Fruit fly (Drosophila melanogaster): ENCODE data around the gene CG9853.

The CG9853 gene

DNA sequence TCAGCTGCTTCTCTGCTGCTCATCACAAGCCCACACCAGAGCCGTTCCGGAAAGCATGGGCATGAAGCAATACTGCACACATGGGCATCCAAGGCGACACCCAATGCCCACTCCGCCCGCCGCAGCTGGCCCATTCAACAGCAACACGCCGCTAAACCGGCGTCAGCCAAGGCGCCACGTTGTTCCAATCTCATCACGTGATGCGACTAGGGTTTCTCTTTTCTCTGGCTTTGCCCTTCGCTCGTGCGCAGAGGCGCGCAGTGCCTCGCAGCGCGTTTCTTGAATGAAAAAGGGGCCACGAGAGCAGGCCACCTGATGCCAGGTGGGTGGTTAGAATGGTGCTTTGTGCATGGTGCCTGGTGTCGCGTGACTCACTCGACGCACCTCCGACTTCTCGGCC, 47.4 kb upstream of the CG9853 start (continued):
- TF ChIP-seq Fer3 (tag; optimal IDR thresholded peaks at IDR 0.05) (no peak), her (GFP tag; optimal IDR thresholded peaks at IDR 0.05) (no peak), CG6854 (GFP tag; optimal IDR thresholded peaks at IDR 0.05) (no peak), sr (GFP tag; IDR thresholded peaks at IDR 0.05) (no peak), CG1647 (GFP tag; optimal IDR thresholded peaks at IDR 0.05) (no peak), CG2202 (tag; optimal IDR thresholded peaks at IDR 0.05) (no peak), Xrp1 (GFP tag; IDR thresholded peaks at IDR 0.05) (no peak), unpg (GFP tag; optimal IDR thresholded peaks at IDR 0.05) (no peak), CG15011 (GFP tag; optimal IDR thresholded peaks at IDR 0.05) (no peak), CG2712 (tag; optimal IDR thresholded peaks at IDR 0.05) (no peak), fd96Cb (tag; optimal IDR thresholded peaks at IDR 0.05) (no peak), sisA (GFP tag; IDR thresholded peaks at IDR 0.05) (no peak), ewg (GFP tag; optimal IDR thresholded peaks at IDR 0.05) (peak; percentile 3), dati (GFP tag; IDR thresholded peaks at IDR 0.05) (no peak), slbo (GFP tag; IDR thresholded peaks at IDR 0.05) (no peak), H2.0 (GFP tag; IDR thresholded peaks at IDR 0.05) (no peak), CG32772 (GFP tag; IDR thresholded peaks at IDR 0.05) (no peak), NC2β (GFP tag; optimal IDR thresholded peaks at IDR 0.05) (no peak), zen2 (GFP tag; IDR thresholded peaks at IDR 0.05; ENCODE audit: partially characterized antibody) (peak; percentile 57; the same call in 1 of the 3 replicates), fd3F (GFP tag; optimal IDR thresholded peaks at IDR 0.05) (no peak), CG2199 (GFP tag; IDR thresholded peaks at IDR 0.05) (no peak), lbe (GFP tag; optimal IDR thresholded peaks at IDR 0.05) (no peak), hkb (optimal IDR thresholded peaks at IDR 0.05) (no peak), hkb (GFP tag; IDR thresholded peaks at IDR 0.05) (peak; percentile 27; the same call in 1 of the 2 replicates), CG7987 (GFP tag; optimal IDR thresholded peaks at IDR 0.05) (no peak), CG8478 (optimal IDR thresholded peaks at IDR 0.05) (no peak), Camta (GFP tag; optimal IDR thresholded peaks at IDR 0.05) (no peak), sd (tag; optimal IDR thresholded peaks at IDR 0.05) (no peak), repo (GFP tag; optimal IDR thresholded peaks at IDR 0.05) (no peak), z (GFP tag; IDR thresholded peaks at IDR 0.05) (0 out of 3 replicates have a peak, but pooled peaks have one; percentile 11), jigr1 (GFP tag; IDR thresholded peaks at IDR 0.05) (no peak), CG17359 (tag; optimal IDR thresholded peaks at IDR 0.05) (no peak), CG14050 (GFP tag; IDR thresholded peaks at IDR 0.05) (no peak), MBD-R2 (GFP tag; IDR thresholded peaks at IDR 0.05) (no peak), CG7271 (tag; optimal IDR thresholded peaks at IDR 0.05) (no peak), HmgD (GFP tag; optimal IDR thresholded peaks at IDR 0.05) (no peak), CG34224 (GFP tag; IDR thresholded peaks at IDR 0.05; ENCODE audit: partially characterized antibody) (0 out of 3 replicates have a peak, but pooled peaks have one; percentile 23), Dll (GFP tag; IDR thresholded peaks at IDR 0.05; ENCODE audit: partially characterized antibody) (0 out of 4 replicates have a peak, but pooled peaks have one; percentile 28), CG14710 (tag; optimal IDR thresholded peaks at IDR 0.05) (no peak), cwo (GFP tag; optimal IDR thresholded peaks at IDR 0.05) (peak; percentile 91)

DNA sequence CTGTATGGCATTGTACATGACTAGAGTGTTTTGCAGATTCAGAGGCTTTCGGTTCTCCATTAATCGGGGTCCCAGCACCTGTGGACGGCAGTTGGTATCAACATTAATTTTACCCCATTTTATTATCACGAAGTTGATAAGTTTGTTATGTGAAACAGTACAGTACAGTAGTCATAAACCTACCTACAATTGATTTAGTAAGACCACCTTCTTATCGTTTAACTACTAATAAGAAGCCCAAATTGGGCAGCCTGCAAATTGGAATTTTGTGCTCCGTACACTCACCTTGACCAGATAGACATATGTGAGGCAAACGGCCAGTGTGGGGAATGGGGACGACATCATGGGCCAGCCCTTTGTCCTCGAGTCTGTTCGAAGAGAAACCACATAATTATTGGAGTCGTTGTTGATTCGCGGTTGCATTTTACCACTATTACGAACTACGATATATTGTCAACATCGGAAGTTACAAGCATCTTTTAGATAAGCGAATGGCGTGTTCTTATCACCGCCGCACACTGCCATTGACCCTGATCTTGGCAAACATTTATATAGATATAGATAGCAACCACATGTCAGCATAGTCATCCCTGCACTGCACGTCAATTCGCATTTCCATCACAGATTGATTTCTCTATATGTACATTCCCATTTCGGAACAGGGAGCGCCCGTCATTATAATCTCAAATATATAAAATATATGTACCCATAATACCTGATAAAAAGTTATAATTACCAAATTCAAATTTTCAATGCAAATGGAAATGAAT, 44.8 kb upstream of the CG9853 start:
- peak in 1 of 2 experiments; percentile 39 for TF ChIP-seq Pdp1 (GFP tag; optimal IDR thresholded peaks at IDR 0.05)
- no peak for TF ChIP-seq BEAF-32 (GFP tag; optimal IDR thresholded peaks at IDR 0.05)
- 0 out of 4 replicates have a peak, but pooled peaks have one; percentile 24 for TF ChIP-seq chinmo (GFP tag; IDR thresholded peaks at IDR 0.05; ENCODE audit: partially characterized antibody)
- no peak for TF ChIP-seq zfh2 (GFP tag; optimal IDR thresholded peaks at IDR 0.05)
- TF ChIP-seq Bgb (GFP tag; IDR thresholded peaks at IDR 0.05; ENCODE audit: partially characterized antibody) = no peak
- TF ChIP-seq toy (GFP tag; IDR thresholded peaks at IDR 0.05) = no peak
- TF ChIP-seq sug (tag; optimal IDR thresholded peaks at IDR 0.05) = peak; percentile 43
- peak; percentile 2 for TF ChIP-seq CG34376 (GFP tag; optimal IDR thresholded peaks at IDR 0.05)
- peak; percentile 39 for TF ChIP-seq sd (tag; optimal IDR thresholded peaks at IDR 0.05)
- TF ChIP-seq Med (GFP tag) = peak; percentile 33
- TF ChIP-seq mirr (GFP tag; optimal IDR thresholded peaks at IDR 0.05) = peak; percentile 83
- no peak for TF ChIP-seq CkIIα-i1 (GFP tag; IDR thresholded peaks at IDR 0.05)
- TF ChIP-seq exex (tag; optimal IDR thresholded peaks at IDR 0.05) = peak; percentile 83

All from whole organism, embryonic.